Worm (Caenorhabditis elegans) whole organism, late embryonic: ENCODE data around the gene C05C8.1.

Experiments used
- ahr-1 ChIP-seq: sonication (generic microtip); optimal IDR thresholded peaks from 2 replicates; lab custom pipeline; 2016; ENCODE audit warnings: missing genetic modification characterization, missing compliant biosample characterization
- ceh-18 ChIP-seq: sonication (generic microtip); optimal IDR thresholded peaks from 2 replicates; lab custom pipeline; 2016; ENCODE audit warnings: missing genetic modification characterization, missing compliant biosample characterization
- ceh-9 ChIP-seq: sonication (generic microtip); optimal IDR thresholded peaks from 2 replicates; lab custom pipeline; 2016; ENCODE audit warnings: mild to moderate bottlenecking, missing genetic modification characterization, inconsistent platforms, missing compliant biosample characterization
- elt-2 ChIP-seq: sonication (generic microtip); optimal IDR thresholded peaks from 2 replicates; lab custom pipeline; 2016; ENCODE audit warnings: missing genetic modification reagents, missing genetic modification characterization, missing compliant biosample characterization
- hlh-13 ChIP-seq: fragments of 200-800 bp; sonication (Bioruptor generic); optimal IDR thresholded peaks from 2 replicates; lab custom pipeline; 2018; ENCODE audit warnings: mild to moderate bottlenecking, missing genetic modification characterization, missing compliant biosample characterization
- lim-6 ChIP-seq: sonication (generic microtip); optimal IDR thresholded peaks from 2 replicates; lab custom pipeline; 2016; ENCODE audit warnings: missing genetic modification characterization, missing compliant biosample characterization
- nhr-11 ChIP-seq: fragments of 150-350 bp; optimal IDR thresholded peaks from 2 replicates; lab custom pipeline; 2014; ENCODE audit warnings: missing biosample characterization, missing genetic modification characterization
- odd-2 ChIP-seq: sonication (generic microtip); optimal IDR thresholded peaks from 2 replicates; lab custom pipeline; 2017; ENCODE audit warnings: antibody characterized with exemption, mild to moderate bottlenecking, missing genetic modification characterization, missing compliant biosample characterization
- pha-4 ChIP-seq: fragments of 150-350 bp; optimal IDR thresholded peaks from 2 replicates; lab custom pipeline; 2018; ENCODE audit warnings: missing biosample characterization, missing genetic modification reagents, missing genetic modification characterization

- TF ChIP-seq ceh-9 (tag; lab: Kevin White, UChicago) (no peak), ahr-1 (no peak), lim-6 (tag; lab: Kevin White, UChicago) (no peak), odd-2 (tag; lab: Kevin White, UChicago) (no peak), hlh-13 (GFP tag; lab: Kevin White, UChicago) (no peak), ceh-18 (tag; lab: Kevin White, UChicago) (no peak), elt-2 (tag; lab: Kevin White, UChicago) (no peak), nhr-11 (tag; lab: Kevin White, UChicago) (no peak), pha-4 (tag; lab: Kevin White, UChicago) (no peak)
Observed at ce11 chrV:7193562-7193961, 46.0 kb upstream of the C05C8.1 start, which contains the start of gene F09G2.8.
